Worm (Caenorhabditis elegans) whole organism, early embryonic: ENCODE data around the gene acs-4.

Experiments
- B0310.2 ChIP-seq: sonication (generic microtip); optimal IDR thresholded peaks from 2 replicates; lab custom pipeline; 2016; ENCODE audit warnings: mild to moderate bottlenecking, missing genetic modification characterization, missing compliant biosample characterization
- ama-1 ChIP-seq: fragments of 150-350 bp; optimal IDR thresholded peaks from 2 replicates; lab custom pipeline; 2014
- ceh-36 ChIP-seq: sonication (generic microtip); optimal IDR thresholded peaks from 2 replicates; lab custom pipeline; 2016; ENCODE audit warnings: missing genetic modification characterization, inconsistent platforms, missing compliant biosample characterization
- ets-7 ChIP-seq: sonication (generic microtip); optimal IDR thresholded peaks from 2 replicates; lab custom pipeline; 2016; ENCODE audit warnings: missing genotype, missing genetic modification characterization, missing compliant biosample characterization
- hnd-1 ChIP-seq: sonication (generic microtip); optimal IDR thresholded peaks from 2 replicates; lab custom pipeline; 2016; ENCODE audit warnings: missing genetic modification characterization, missing compliant biosample characterization
- scrt-1 ChIP-seq: fragments of 200-800 bp; sonication (Bioruptor generic); IDR thresholded peaks from 2 replicates; pipeline ENCODE4 v1.3.6; 2022; ENCODE audit warnings: missing genetic modification characterization, missing compliant biosample characterization

DNA sequence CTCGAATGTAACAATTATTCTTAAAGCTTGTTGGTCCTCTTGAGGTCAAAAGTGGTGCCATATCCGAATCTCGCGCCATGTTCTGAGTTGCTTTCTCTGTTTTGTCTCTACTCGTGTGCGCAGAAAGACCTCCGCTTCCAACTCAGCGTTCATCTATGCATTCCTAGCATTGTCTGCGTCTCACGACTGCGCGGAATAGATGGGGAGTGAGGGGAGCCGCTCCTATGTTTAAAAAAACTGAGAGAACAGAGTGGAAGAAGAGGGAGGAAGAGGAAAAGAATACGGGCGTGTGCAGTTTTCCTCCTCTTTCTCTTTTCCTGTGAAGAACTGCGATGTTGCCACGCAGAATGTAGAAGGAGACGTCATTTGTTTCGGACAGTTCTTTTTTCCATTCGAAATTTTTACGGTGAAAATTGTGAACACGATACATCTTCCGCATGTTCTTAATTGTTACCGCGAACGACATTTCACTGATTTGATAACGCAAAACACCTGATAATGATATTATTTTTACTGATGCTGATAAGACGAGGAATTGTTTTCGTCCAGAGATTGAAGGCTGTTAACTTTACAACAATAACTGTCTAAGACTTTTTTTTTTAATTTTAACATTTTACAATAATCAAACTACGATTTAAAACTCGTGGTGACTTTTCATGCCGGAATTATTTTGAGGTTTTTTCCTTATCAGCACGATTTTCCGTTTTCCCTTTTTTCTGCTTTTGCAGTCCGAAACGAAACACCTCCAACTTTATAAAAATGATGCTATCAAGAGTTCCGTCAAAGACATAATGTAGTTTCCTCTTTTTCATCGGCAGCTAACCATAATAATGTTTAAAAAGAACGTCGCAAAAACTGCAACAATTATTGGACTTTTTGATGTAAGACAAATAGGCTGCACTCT, 722 bp upstream of the acs-4 start:
- TF ChIP-seq ceh-36 (no peak), hnd-1 (tag; lab: Kevin White, UChicago) (no peak), ama-1 (lab: Kevin White, UChicago) (no peak), B0310.2 (tag; lab: Kevin White, UChicago) (no peak), ets-7 (tag; lab: Kevin White, UChicago) (no peak), scrt-1 (GFP tag; lab: Robert Waterston, UW) (no peak)
